Fruit fly (Drosophila melanogaster) whole organism, embryonic: ENCODE data around the gene stv.

Experiments used
- ATbp ChIP-seq: fragments of 200-800 bp; sonication (Bioruptor generic); optimal IDR thresholded peaks from 2 replicates; lab custom pipeline; 2017; ENCODE audit warnings: missing biosample characterization, mild to moderate bottlenecking, missing genetic modification characterization, missing genetic modification reagents
- Antp ChIP-seq: fragments of 200-800 bp; sonication (Bioruptor generic); optimal IDR thresholded peaks from 3 replicates; lab custom pipeline; 2016; ENCODE audit warnings: missing biosample characterization, missing genetic modification characterization
- BtbVII ChIP-seq: fragments of 200-800 bp; sonication (Bioruptor generic); optimal IDR thresholded peaks from 3 replicates; lab custom pipeline; 2017; ENCODE audit warnings: missing biosample characterization, mild to moderate bottlenecking, missing genetic modification characterization
- CG1024 ChIP-seq: fragments of 200-800 bp; sonication (Bioruptor generic); IDR thresholded peaks from 2 replicates; pipeline ENCODE4 v1.3.6; 2022; ENCODE audit warnings: missing biosample characterization, missing genetic modification characterization
- CG11247 ChIP-seq: fragments of 200-800 bp; sonication (Bioruptor generic); IDR thresholded peaks from 2 replicates; pipeline ENCODE4 v1.3.6; 2022; ENCODE audit warnings: missing biosample characterization, missing genetic modification characterization
- CG13775 ChIP-seq: fragments of 200-800 bp; sonication (Bioruptor generic); optimal IDR thresholded peaks from 3 replicates; lab custom pipeline; 2017; ENCODE audit warnings: missing biosample characterization, mild to moderate bottlenecking, missing genetic modification characterization
- CG14014 ChIP-seq: fragments of 200-800 bp; sonication (Bioruptor generic); IDR thresholded peaks from 2 replicates; pipeline ENCODE4 v1.3.6; 2022; ENCODE audit warnings: missing biosample characterization, missing genetic modification characterization
- CG14441 ChIP-seq: fragments of 200-800 bp; sonication (Bioruptor generic); IDR thresholded peaks from 2 replicates; pipeline ENCODE4 v1.3.6; 2022; ENCODE audit warnings: missing biosample characterization, missing genetic modification characterization
- CG14860 ChIP-seq: fragments of 200-800 bp; sonication (Bioruptor generic); IDR thresholded peaks from 3 replicates; pipeline ENCODE4 v1.3.6; 2022; ENCODE audit warnings: missing biosample characterization, missing genetic modification characterization; ENCODE audit not compliant: partially characterized antibody
- CG15479 ChIP-seq: fragments of 200-800 bp; sonication (Bioruptor generic); optimal IDR thresholded peaks from 3 replicates; lab custom pipeline; 2019; ENCODE audit warnings: missing biosample characterization, mild to moderate bottlenecking, missing genetic modification characterization, moderate library complexity
- CG15601 ChIP-seq: fragments of 200-800 bp; sonication (Bioruptor generic); optimal IDR thresholded peaks from 3 replicates; lab custom pipeline; 2019; ENCODE audit warnings: missing biosample characterization, mild to moderate bottlenecking, missing genetic modification characterization, moderate library complexity
- CG1603 ChIP-seq: fragments of 200-800 bp; sonication (Bioruptor generic); optimal IDR thresholded peaks from 2 replicates; lab custom pipeline; 2019; ENCODE audit warnings: missing biosample characterization, mild to moderate bottlenecking, missing genetic modification characterization, moderate library complexity
- CG16779 ChIP-seq: fragments of 200-800 bp; sonication (Bioruptor generic); IDR thresholded peaks from 2 replicates; pipeline ENCODE4 v1.3.6; 2022; ENCODE audit warnings: missing biosample characterization, missing genetic modification characterization
- CG32532 ChIP-seq: fragments of 200-800 bp; sonication (Bioruptor generic); IDR thresholded peaks from 2 replicates; pipeline ENCODE4 v1.3.6; 2022; ENCODE audit warnings: missing biosample characterization, missing genetic modification characterization
- CG33213 ChIP-seq: fragments of 200-800 bp; sonication (Bioruptor generic); optimal IDR thresholded peaks from 3 replicates; lab custom pipeline; 2016; ENCODE audit warnings: missing biosample characterization, missing genetic modification characterization
- CG4360 ChIP-seq: fragments of 200-800 bp; sonication (Bioruptor generic); IDR thresholded peaks from 2 replicates; pipeline ENCODE4 v1.3.6; 2022; ENCODE audit warnings: missing biosample characterization, missing genetic modification characterization
- CG6654 ChIP-seq: fragments of 200-800 bp; sonication (Bioruptor generic); optimal IDR thresholded peaks from 2 replicates; lab custom pipeline; 2017; ENCODE audit warnings: missing biosample characterization, mild to moderate bottlenecking, missing genetic modification characterization
- CG6813 ChIP-seq: fragments of 200-800 bp; sonication (Bioruptor generic); optimal IDR thresholded peaks from 2 replicates; lab custom pipeline; 2017; ENCODE audit warnings: missing biosample characterization, missing genetic modification characterization, mild to moderate bottlenecking, moderate library complexity, missing genetic modification reagents
- CG8281 ChIP-seq: fragments of 200-800 bp; sonication (Bioruptor generic); optimal IDR thresholded peaks from 2 replicates; lab custom pipeline; 2018; ENCODE audit warnings: missing biosample characterization, mild to moderate bottlenecking, missing genetic modification characterization, moderate library complexity
- CG8359 ChIP-seq: fragments of 200-800 bp; sonication (Bioruptor generic); optimal IDR thresholded peaks from 2 replicates; lab custom pipeline; 2017; ENCODE audit warnings: missing biosample characterization, mild to moderate bottlenecking, missing genetic modification characterization, borderline replicate concordance
- H2.0 ChIP-seq: fragments of 200-800 bp; sonication (Bioruptor generic); IDR thresholded peaks from 2 replicates; pipeline ENCODE4 v1.3.6; 2022; ENCODE audit warnings: missing biosample characterization, missing genetic modification characterization
- Hmr ChIP-seq: fragments of 200-800 bp; sonication (Bioruptor generic); optimal IDR thresholded peaks from 3 replicates; lab custom pipeline; 2017; ENCODE audit warnings: mild to moderate bottlenecking, missing biosample characterization, missing genetic modification reagents, missing genetic modification characterization
- Lpt ChIP-seq: fragments of >200 bp; optimal IDR thresholded peaks from 2 replicates; lab custom pipeline; 2018; ENCODE audit warnings: missing biosample characterization, missing genetic modification characterization
- YL-1 ChIP-seq: fragments of 200-800 bp; sonication (Bioruptor generic); optimal IDR thresholded peaks from 3 replicates; lab custom pipeline; 2017; ENCODE audit warnings: missing biosample characterization, mild to moderate bottlenecking, missing genetic modification characterization
- abd-A ChIP-seq: fragments of 200-800 bp; sonication (Bioruptor generic); optimal IDR thresholded peaks from 3 replicates; lab custom pipeline; 2019; ENCODE audit warnings: missing biosample characterization, mild to moderate bottlenecking, missing genetic modification characterization, moderate library complexity
- ato ChIP-seq: fragments of 200-800 bp; sonication (Bioruptor generic); IDR thresholded peaks from 2 replicates; pipeline ENCODE4 v1.3.6; 2022; ENCODE audit warnings: missing biosample characterization, missing genetic modification characterization; ENCODE audit not compliant: partially characterized antibody
- bcd ChIP-seq: fragments of 200-800 bp; sonication (Bioruptor generic); optimal IDR thresholded peaks from 2 replicates; lab custom pipeline; 2017; ENCODE audit warnings: missing biosample characterization, mild to moderate bottlenecking, missing genetic modification characterization
- chm ChIP-seq: fragments of 200-800 bp; sonication (Bioruptor generic); IDR thresholded peaks from 2 replicates; pipeline ENCODE4 v1.3.6; 2022; ENCODE audit warnings: missing biosample characterization, missing genetic modification characterization
- corto ChIP-seq: fragments of 200-800 bp; sonication (Bioruptor generic); optimal IDR thresholded peaks from 2 replicates; lab custom pipeline; 2016; ENCODE audit warnings: missing biosample characterization, mild to moderate bottlenecking, missing genetic modification characterization, moderate library complexity
- da ChIP-seq: fragments of 200-800 bp; sonication (Bioruptor generic); optimal IDR thresholded peaks from 2 replicates; lab custom pipeline; 2016; ENCODE audit warnings: missing biosample characterization, missing genetic modification characterization
- dm ChIP-seq: fragments of 200-800 bp; sonication (Bioruptor generic); optimal IDR thresholded peaks from 3 replicates; lab custom pipeline; 2016; ENCODE audit warnings: missing biosample characterization, missing genetic modification characterization
- dysf ChIP-seq: fragments of 200-800 bp; sonication (Bioruptor generic); IDR thresholded peaks from 3 replicates; pipeline ENCODE4 v1.3.6; 2022; ENCODE audit warnings: missing biosample characterization, missing genetic modification characterization
- exex ChIP-seq: fragments of 200-800 bp; sonication (Bioruptor generic); optimal IDR thresholded peaks from 4 replicates; lab custom pipeline; 2018; ENCODE audit warnings: missing biosample characterization, mild to moderate bottlenecking, missing genetic modification characterization, moderate library complexity
- gem ChIP-seq: fragments of 200-800 bp; sonication (Bioruptor generic); optimal IDR thresholded peaks from 2 replicates; lab custom pipeline; 2019; ENCODE audit warnings: missing biosample characterization, mild to moderate bottlenecking, missing genetic modification characterization, moderate library complexity
- klu ChIP-seq: fragments of 200-800 bp; sonication (Bioruptor generic); IDR thresholded peaks from 2 replicates; pipeline ENCODE4 v1.3.6; 2022; ENCODE audit warnings: missing biosample characterization, missing genetic modification characterization
- lilli ChIP-seq: fragments of 200-800 bp; sonication (Bioruptor generic); optimal IDR thresholded peaks from 3 replicates; lab custom pipeline; 2016; ENCODE audit warnings: missing biosample characterization, missing genetic modification characterization
- mirr ChIP-seq: fragments of 200-800 bp; sonication (Bioruptor generic); optimal IDR thresholded peaks from 3 replicates; lab custom pipeline; 2018; ENCODE audit warnings: missing biosample characterization, mild to moderate bottlenecking, missing genetic modification characterization
- nau ChIP-seq: fragments of 200-800 bp; sonication (Bioruptor generic); optimal IDR thresholded peaks from 3 replicates; lab custom pipeline; 2017; ENCODE audit warnings: missing biosample characterization, mild to moderate bottlenecking, missing genetic modification characterization, missing genetic modification reagents
- otp ChIP-seq: fragments of 200-800 bp; sonication (Bioruptor generic); IDR thresholded peaks from 3 replicates; pipeline ENCODE4, ENCODE4 v1.3.6; 2022; ENCODE audit warnings: missing biosample characterization, missing genetic modification characterization
- sd ChIP-seq: fragments of 200-800 bp; sonication (Bioruptor generic); optimal IDR thresholded peaks from 3 replicates; lab custom pipeline; 2018; ENCODE audit warnings: missing biosample characterization, mild to moderate bottlenecking, missing genetic modification characterization, moderate library complexity
- sens-2 ChIP-seq: fragments of 200-800 bp; sonication (Bioruptor generic); IDR thresholded peaks from 2 replicates; pipeline ENCODE4 v1.3.6; 2022; ENCODE audit warnings: missing biosample characterization, missing genetic modification characterization
- seq ChIP-seq: fragments of 200-800 bp; sonication (Bioruptor generic); IDR thresholded peaks from 2 replicates; pipeline ENCODE4 v1.3.6; 2022; ENCODE audit warnings: missing biosample characterization, missing genetic modification characterization
- so ChIP-seq: fragments of 200-800 bp; sonication (Bioruptor generic); IDR thresholded peaks from 3 replicates; pipeline ENCODE4 v1.3.6; 2022; ENCODE audit warnings: missing biosample characterization, missing genetic modification characterization
- sug ChIP-seq: fragments of 200-800 bp; optimal IDR thresholded peaks from 2 replicates; lab custom pipeline; 2019; ENCODE audit warnings: missing biosample characterization, mild to moderate bottlenecking, missing genetic modification characterization, moderate library complexity
- tin ChIP-seq: fragments of 200-800 bp; sonication (Bioruptor generic); optimal IDR thresholded peaks from 3 replicates; lab custom pipeline; 2016; ENCODE audit warnings: missing biosample characterization, missing genetic modification characterization
- trh ChIP-seq: fragments of 200-800 bp; sonication (Bioruptor generic); optimal IDR thresholded peaks from 2 replicates; lab custom pipeline; 2016; ENCODE audit warnings: missing biosample characterization, missing genetic modification characterization
- vfl ChIP-seq: fragments of 200-800 bp; sonication (Bioruptor generic); optimal IDR thresholded peaks from 2 replicates; lab custom pipeline; 2016; ENCODE audit warnings: missing biosample characterization, missing genetic modification characterization

The stv gene

dm6 chr3L:13488129-13488876 is 11.0 kb downstream of the stv start (continued):
- peak; percentile 35; the same call in 1 of the 2 replicates for TF ChIP-seq CG14014 (GFP tag; lab: Robert Waterston, UW)
- no peak for TF ChIP-seq bcd (GFP tag; lab: Kevin White, UChicago)
- peak; percentile 33; the same call in 1 of the 2 replicates for TF ChIP-seq CG16779 (GFP tag; lab: Robert Waterston, UW)
- TF ChIP-seq CG13775 (GFP tag; lab: Kevin White, UChicago) = no peak
- peak; percentile 29; the same call in 1 of the 2 replicates for TF ChIP-seq CG14441 (GFP tag; lab: Robert Waterston, UW)
- TF ChIP-seq chm (GFP tag; lab: Robert Waterston, UW) = 0 out of 2 replicates have a peak, but pooled peaks have one; percentile 17
- TF ChIP-seq CG6654 (GFP tag; lab: Kevin White, UChicago) = no peak
- TF ChIP-seq da (GFP tag; lab: Kevin White, UChicago) = no peak
- TF ChIP-seq Antp = peak; percentile 4
- no peak for TF ChIP-seq CG8281 (tag; lab: Kevin White, UChicago)
- TF ChIP-seq vfl (GFP tag; lab: Kevin White, UChicago) = no peak
- TF ChIP-seq CG11247 (GFP tag; lab: Robert Waterston, UW) = no peak
- no peak for TF ChIP-seq otp
- TF ChIP-seq dysf (GFP tag; lab: Robert Waterston, UW) = 0 out of 3 replicates have a peak, but pooled peaks have one; percentile 20

- TF ChIP-seq klu = no peak
- no peak for TF ChIP-seq trh (GFP tag; lab: Kevin White, UChicago)
- no peak for TF ChIP-seq tin (GFP tag; lab: Kevin White, UChicago)
- peak; percentile 1 for TF ChIP-seq sug (tag; lab: Kevin White, UChicago)
- peak; percentile 12 for TF ChIP-seq BtbVII (GFP tag; lab: Kevin White, UChicago)
- TF ChIP-seq CG6813 (GFP tag; lab: Kevin White, UChicago) = peak; percentile 45
- no peak for TF ChIP-seq seq (GFP tag; lab: Robert Waterston, UW)
- TF ChIP-seq lilli = no peak
- TF ChIP-seq exex (tag; lab: Kevin White, UChicago) = peak; percentile 77
- TF ChIP-seq sd = peak; percentile 96
- no peak for TF ChIP-seq ato
- TF ChIP-seq CG4360 (GFP tag; lab: Robert Waterston, UW) = no peak
- TF ChIP-seq YL-1 (GFP tag; lab: Kevin White, UChicago) = no peak
- TF ChIP-seq sens-2 = 0 out of 2 replicates have a peak, but pooled peaks have one; percentile 23
- TF ChIP-seq CG1603 (tag; lab: Kevin White, UChicago) = no peak
- no peak for TF ChIP-seq dm (GFP tag; lab: Kevin White, UChicago)
- no peak for TF ChIP-seq CG15601 (tag; lab: Kevin White, UChicago)
- TF ChIP-seq gem (tag; lab: Kevin White, UChicago) = peak; percentile 2
- TF ChIP-seq abd-A (tag; lab: Kevin White, UChicago) = peak; percentile 22
- TF ChIP-seq H2.0 (GFP tag; lab: Robert Waterston, UW) = 0 out of 2 replicates have a peak, but pooled peaks have one; percentile 3
- TF ChIP-seq CG15479 = no peak
- TF ChIP-seq Hmr = no peak
- TF ChIP-seq Lpt (GFP tag; lab: Kevin White, UChicago) = no peak
- peak; percentile 97 for TF ChIP-seq CG8359 (GFP tag; lab: Kevin White, UChicago)
- TF ChIP-seq CG33213 (GFP tag; lab: Kevin White, UChicago) = no peak
- TF ChIP-seq CG1024 (GFP tag; lab: Robert Waterston, UW) = no peak
- TF ChIP-seq corto (GFP tag; lab: Kevin White, UChicago) = no peak
- no peak for TF ChIP-seq ATbp
- peak; percentile 83 for TF ChIP-seq mirr (GFP tag; lab: Kevin White, UChicago)
- TF ChIP-seq CG14860 (GFP tag; lab: Robert Waterston, UW) = 0 out of 3 replicates have a peak, but pooled peaks have one; percentile 30
- TF ChIP-seq CG32532 (GFP tag; lab: Robert Waterston, UW) = no peak
- peak; percentile 14; the same call in 1 of the 3 replicates for TF ChIP-seq so (GFP tag; lab: Robert Waterston, UW)
- peak; percentile 52 for TF ChIP-seq nau
These were observed 11.9 kb downstream of the stv start for dm6 chr3L:13489193-13489752.
